Fruit fly (Drosophila melanogaster) whole organism, embryonic: Measurements from ENCODE around the gene Actn.

ENCODE experiments used
- Atf3 ChIP-seq: fragments of 200-800 bp; sonication (Bioruptor generic); optimal IDR thresholded peaks from 3 replicates; lab custom pipeline; 2016; ENCODE audit warnings: missing biosample characterization, missing genetic modification characterization
- B-H1 ChIP-seq: fragments of 200-800 bp; sonication (Bioruptor generic); IDR thresholded peaks from 3 replicates; pipeline ENCODE4 v1.3.6; 2022; ENCODE audit warnings: missing biosample characterization, missing genetic modification characterization
- CG12219 ChIP-seq: fragments of 200-800 bp; sonication (Bioruptor generic); optimal IDR thresholded peaks from 3 replicates; lab custom pipeline; 2018; ENCODE audit warnings: missing biosample characterization, mild to moderate bottlenecking, missing genetic modification characterization
- CG12299 ChIP-seq: fragments of 200-800 bp; sonication (Bioruptor generic); optimal IDR thresholded peaks from 2 replicates; lab custom pipeline; 2018; ENCODE audit warnings: missing biosample characterization, mild to moderate bottlenecking, missing genetic modification characterization
- CG14014 ChIP-seq: fragments of 200-800 bp; sonication (Bioruptor generic); IDR thresholded peaks from 2 replicates; pipeline ENCODE4 v1.3.6; 2022; ENCODE audit warnings: missing biosample characterization, missing genetic modification characterization
- CG14860 ChIP-seq: fragments of 200-800 bp; sonication (Bioruptor generic); IDR thresholded peaks from 3 replicates; pipeline ENCODE4 v1.3.6; 2022; ENCODE audit warnings: missing biosample characterization, missing genetic modification characterization; ENCODE audit not compliant: partially characterized antibody
- CG14965 ChIP-seq: fragments of 200-800 bp; sonication (Bioruptor generic); optimal IDR thresholded peaks from 2 replicates; lab custom pipeline; 2016; ENCODE audit warnings: missing biosample characterization, missing genetic modification characterization, borderline replicate concordance
- CG15696 ChIP-seq: fragments of 200-800 bp; sonication (Bioruptor generic); optimal IDR thresholded peaks from 2 replicates; lab custom pipeline; 2019; ENCODE audit warnings: missing biosample characterization, mild to moderate bottlenecking, missing genetic modification characterization, moderate library complexity
- CG16815 ChIP-seq: fragments of 200-800 bp; sonication (Bioruptor generic); optimal IDR thresholded peaks from 3 replicates; lab custom pipeline; 2017; ENCODE audit warnings: missing biosample characterization, mild to moderate bottlenecking, missing genetic modification characterization
- CG17359 ChIP-seq: fragments of 200-800 bp; sonication (Bioruptor generic); optimal IDR thresholded peaks from 3 replicates; lab custom pipeline; 2018; ENCODE audit warnings: missing biosample characterization, mild to moderate bottlenecking, missing genetic modification characterization, moderate library complexity
- CG17568 ChIP-seq: fragments of 200-800 bp; sonication (Bioruptor generic); optimal IDR thresholded peaks from 2 replicates; lab custom pipeline; 2018; ENCODE audit warnings: missing biosample characterization, mild to moderate bottlenecking, missing genetic modification characterization, moderate library complexity
- CG17829 ChIP-seq: fragments of 200-800 bp; optimal IDR thresholded peaks from 2 replicates; lab custom pipeline; 2019; ENCODE audit warnings: missing biosample characterization, mild to moderate bottlenecking, missing genetic modification characterization, moderate library complexity
- CG1832 ChIP-seq: fragments of 200-800 bp; sonication (Bioruptor generic); optimal IDR thresholded peaks from 2 replicates; lab custom pipeline; 2017; ENCODE audit warnings: missing biosample characterization, mild to moderate bottlenecking, missing genetic modification characterization, inconsistent platforms
- CG6272 ChIP-seq: fragments of 200-800 bp; sonication (Bioruptor generic); IDR thresholded peaks from 2 replicates; pipeline ENCODE4 v1.3.6; 2022; ENCODE audit warnings: missing biosample characterization, missing genetic modification characterization
- CG8478 ChIP-seq: fragments of >200 bp; optimal IDR thresholded peaks from 2 replicates; lab custom pipeline; 2018
- CG8765 ChIP-seq: fragments of 200-800 bp; sonication (Bioruptor generic); IDR thresholded peaks from 2 replicates; pipeline ENCODE4 v1.3.6; 2022; ENCODE audit warnings: missing biosample characterization, missing genetic modification characterization
- CG9876 ChIP-seq: fragments of 200-800 bp; sonication (Bioruptor generic); optimal IDR thresholded peaks from 2 replicates; lab custom pipeline; 2016; ENCODE audit warnings: missing biosample characterization, missing genetic modification characterization
- CG9932 ChIP-seq: fragments of 200-800 bp; sonication (Bioruptor generic); IDR thresholded peaks from 2 replicates; pipeline ENCODE4 v1.3.6; 2022; ENCODE audit warnings: missing biosample characterization, missing genetic modification characterization
- Dbx ChIP-seq: fragments of 200-800 bp; sonication (Bioruptor generic); IDR thresholded peaks from 3 replicates; pipeline ENCODE4 v1.3.6; 2022; ENCODE audit warnings: missing biosample characterization, missing genetic modification characterization
- Ets65A ChIP-seq: fragments of 200-800 bp; sonication (Bioruptor generic); peaks from one replicate; lab custom pipeline; 2016; ENCODE audit warnings: missing biosample characterization, missing genetic modification characterization
- MTF-1 ChIP-seq: fragments of 200-800 bp; sonication (Bioruptor generic); optimal IDR thresholded peaks from 2 replicates; lab custom pipeline; 2018; ENCODE audit warnings: missing biosample characterization, mild to moderate bottlenecking, missing genetic modification characterization, borderline replicate concordance
- Med ChIP-seq: fragments of 200-800 bp; sonication (Bioruptor generic); peaks from one replicate; lab custom pipeline; 2016; ENCODE audit warnings: missing biosample characterization, missing genetic modification characterization, mild to moderate bottlenecking, inconsistent platforms, moderate library complexity
- NfI ChIP-seq: fragments of 200-800 bp; sonication (Bioruptor generic); optimal IDR thresholded peaks from 3 replicates; lab custom pipeline; 2018; ENCODE audit warnings: missing biosample characterization, mild to moderate bottlenecking, missing genetic modification characterization, moderate library complexity
- Ravus ChIP-seq: fragments of 200-800 bp; sonication (Bioruptor generic); IDR thresholded peaks from 2 replicates; pipeline ENCODE4 v1.3.6; 2022; ENCODE audit warnings: missing biosample characterization, missing genetic modification characterization
- ab ChIP-seq: fragments of 200-800 bp; sonication (Bioruptor generic); optimal IDR thresholded peaks from 2 replicates; lab custom pipeline; 2016; ENCODE audit warnings: missing biosample characterization, missing genetic modification characterization
- abd-A ChIP-seq: fragments of 200-800 bp; sonication (Bioruptor generic); optimal IDR thresholded peaks from 3 replicates; lab custom pipeline; 2019; ENCODE audit warnings: missing biosample characterization, mild to moderate bottlenecking, missing genetic modification characterization, moderate library complexity
- al ChIP-seq: fragments of 200-800 bp; sonication (Bioruptor generic); IDR thresholded peaks from 2 replicates; pipeline ENCODE4 v1.3.6; 2022; ENCODE audit warnings: missing biosample characterization, missing genetic modification characterization
- bsh ChIP-seq, 2 experiments: fragments of 200-800 bp; sonication (Bioruptor generic); optimal IDR thresholded peaks; 2 replicates each; lab custom pipeline; 2017 to 2018; ENCODE audit warnings: mild to moderate bottlenecking in 2 of 2, missing biosample characterization in 2 of 2, missing genetic modification characterization in 2 of 2, moderate library complexity in 1 of 2
- cad ChIP-seq: fragments of >200 bp; optimal IDR thresholded peaks from 2 replicates; lab custom pipeline; 2017; ENCODE audit warnings: missing biosample characterization, missing genetic modification characterization
- cwo ChIP-seq: fragments of 200-800 bp; sonication (Bioruptor generic); optimal IDR thresholded peaks from 3 replicates; lab custom pipeline; 2017; ENCODE audit warnings: missing biosample characterization, missing genetic modification characterization, mild to moderate bottlenecking, moderate library complexity, missing genetic modification reagents
- dmrt11E ChIP-seq: fragments of 200-800 bp; sonication (Bioruptor generic); optimal IDR thresholded peaks from 3 replicates; lab custom pipeline; 2018; ENCODE audit warnings: missing biosample characterization, mild to moderate bottlenecking, missing genetic modification characterization, moderate library complexity
- dmrt99B ChIP-seq: fragments of 200-800 bp; sonication (Bioruptor generic); optimal IDR thresholded peaks from 2 replicates; lab custom pipeline; 2018; ENCODE audit warnings: missing biosample characterization, mild to moderate bottlenecking, missing genetic modification characterization, moderate library complexity
- gfzf ChIP-seq: fragments of 200-800 bp; sonication (Bioruptor generic); optimal IDR thresholded peaks from 2 replicates; lab custom pipeline; 2016; ENCODE audit warnings: missing biosample characterization, mild to moderate bottlenecking, missing genetic modification characterization, moderate library complexity
- gt ChIP-seq: fragments of 200-800 bp; sonication (Bioruptor generic); IDR thresholded peaks from 2 replicates; pipeline ENCODE4 v1.3.6; 2022; ENCODE audit warnings: missing biosample characterization, missing genetic modification characterization
- kah ChIP-seq: fragments of 200-800 bp; sonication (Bioruptor generic); optimal IDR thresholded peaks from 2 replicates; lab custom pipeline; 2018; ENCODE audit warnings: missing biosample characterization, mild to moderate bottlenecking, missing genetic modification characterization
- knrl ChIP-seq: fragments of 200-800 bp; sonication (Bioruptor generic); IDR thresholded peaks from 3 replicates; pipeline ENCODE4 v1.3.6; 2022; ENCODE audit warnings: missing biosample characterization, missing genetic modification characterization; ENCODE audit not compliant: partially characterized antibody
- lbe ChIP-seq: fragments of 200-800 bp; sonication (Bioruptor generic); optimal IDR thresholded peaks from 2 replicates; lab custom pipeline; 2016; ENCODE audit warnings: missing biosample characterization, mild to moderate bottlenecking, missing genetic modification characterization
- nerfin-2 ChIP-seq: fragments of 200-800 bp; sonication (Bioruptor generic); IDR thresholded peaks from 2 replicates; pipeline ENCODE4 v1.3.6; 2022; ENCODE audit warnings: missing biosample characterization, missing genetic modification characterization; ENCODE audit not compliant: partially characterized antibody
- oc ChIP-seq: fragments of 200-800 bp; sonication (Bioruptor generic); optimal IDR thresholded peaks from 2 replicates; lab custom pipeline; 2018; ENCODE audit warnings: missing biosample characterization, mild to moderate bottlenecking, missing genetic modification characterization, moderate library complexity
- pan ChIP-seq, 4 experiments: fragments of >200 bp in 3 of 4; fragments of 200-800 bp in 1 of 4; sonication (Bioruptor generic) in 1 of 4; optimal IDR thresholded peaks in 3 of 4; IDR thresholded peaks in 1 of 4; 2 replicates each; pipeline versions ENCODE4 v1.3.6 to Lab custom; 2017 to 2022; ENCODE audit warnings: missing biosample characterization in 2 of 4, missing genetic modification characterization in 2 of 4, mixed read lengths in 1 of 4
- pnt ChIP-seq: fragments of 200-800 bp; sonication (Bioruptor generic); optimal IDR thresholded peaks from 3 replicates; lab custom pipeline; 2016; ENCODE audit warnings: missing biosample characterization, missing genetic modification characterization
- repo ChIP-seq: fragments of 200-800 bp; sonication (Bioruptor generic); optimal IDR thresholded peaks from 2 replicates; lab custom pipeline; 2016; ENCODE audit warnings: missing biosample characterization, missing genetic modification characterization
- ro ChIP-seq: fragments of 200-800 bp; sonication (Bioruptor generic); IDR thresholded peaks from 2 replicates; pipeline ENCODE4 v1.3.6; 2022; ENCODE audit warnings: missing biosample characterization, missing genetic modification characterization
- run ChIP-seq: fragments of 200-800 bp; sonication (Bioruptor generic); optimal IDR thresholded peaks from 3 replicates; lab custom pipeline; 2018; ENCODE audit warnings: missing biosample characterization, mild to moderate bottlenecking, missing genetic modification characterization
- sim ChIP-seq: fragments of 200-800 bp; sonication (Bioruptor generic); IDR thresholded peaks from 2 replicates; pipeline ENCODE4 v1.3.6; 2022; ENCODE audit warnings: missing biosample characterization, missing genetic modification characterization
- sisA ChIP-seq: fragments of 200-800 bp; sonication (Bioruptor generic); IDR thresholded peaks from 2 replicates; pipeline ENCODE4 v1.3.6; 2022; ENCODE audit warnings: missing biosample characterization, missing genetic modification characterization
- slbo ChIP-seq: fragments of 200-800 bp; sonication (Bioruptor generic); IDR thresholded peaks from 2 replicates; pipeline ENCODE4 v1.3.6; 2022; ENCODE audit warnings: missing biosample characterization, missing genetic modification characterization
- sob ChIP-seq: fragments of 200-800 bp; sonication (Bioruptor generic); IDR thresholded peaks from 2 replicates; pipeline ENCODE4 v1.3.6; 2022; ENCODE audit warnings: missing biosample characterization, missing genetic modification characterization
- yki ChIP-seq: fragments of >200 bp; optimal IDR thresholded peaks from 3 replicates; lab custom pipeline; 2018

Gene Actn

DNA sequence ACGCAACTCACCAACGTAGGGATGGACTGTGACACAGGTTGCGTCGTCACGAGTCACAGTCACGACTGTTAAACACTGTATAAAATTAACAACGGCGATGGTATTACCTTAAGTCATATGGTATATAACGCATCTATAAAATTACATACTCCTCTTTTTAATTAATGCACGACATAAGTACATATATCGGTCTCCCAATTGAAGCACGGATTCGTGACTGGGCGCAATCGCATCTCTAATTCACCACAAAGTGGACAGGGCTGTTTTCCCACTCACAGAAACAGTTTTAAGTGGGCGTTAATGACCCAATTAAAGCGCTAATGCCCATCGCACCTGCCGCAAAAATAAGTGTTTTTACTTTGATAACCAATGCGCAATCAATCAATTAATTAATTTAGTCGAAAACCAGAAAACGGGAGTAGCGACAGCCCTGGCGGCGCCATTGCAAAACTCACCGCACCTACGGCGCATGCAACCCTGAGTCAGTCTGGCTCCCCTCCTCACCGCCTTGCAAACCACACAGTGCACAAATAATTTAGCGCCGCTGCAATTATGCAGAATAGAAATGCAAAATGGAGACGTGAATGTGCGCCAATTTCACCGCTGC lies 696 bp downstream of the Actn start, which contains the start of gene CG4313 (continued):
- TF ChIP-seq Ets65A (GFP tag; lab: Kevin White, UChicago): peak; percentile 94
- peak; percentile 87 for TF ChIP-seq CG9932 (GFP tag; lab: Robert Waterston, UW)
- no peak for TF ChIP-seq ro (GFP tag; lab: Robert Waterston, UW)
- no peak for TF ChIP-seq abd-A (tag; lab: Kevin White, UChicago)
- TF ChIP-seq lbe (GFP tag; lab: Kevin White, UChicago): peak; percentile 55
- TF ChIP-seq nerfin-2: peak; percentile 76
- peak; percentile 52 for TF ChIP-seq dmrt99B (tag; lab: Kevin White, UChicago)
- TF ChIP-seq pan (optimal IDR thresholded peaks at IDR 0.05; lab: Kevin White, UChicago): no peak
- TF ChIP-seq pan (GFP tag; optimal IDR thresholded peaks at IDR 0.05 in 1 of 2, IDR thresholded peaks at IDR 0.05 in 1 of 2): peak in 1 of 2 experiments; percentile 74
- peak; percentile 33 for TF ChIP-seq CG9876 (GFP tag; lab: Kevin White, UChicago)
- TF ChIP-seq ab: peak; percentile 52
- TF ChIP-seq CG17359 (tag; lab: Kevin White, UChicago): peak; percentile 31
- TF ChIP-seq CG15696 (tag; lab: Kevin White, UChicago): peak; percentile 72
- TF ChIP-seq CG16815 (GFP tag; lab: Kevin White, UChicago): peak; percentile 40
- no peak for TF ChIP-seq oc (tag; lab: Kevin White, UChicago)
- peak; percentile 88 for TF ChIP-seq CG14860 (GFP tag; lab: Robert Waterston, UW)
- peak; percentile 55 for TF ChIP-seq Atf3
- peak; percentile 52 for TF ChIP-seq repo (GFP tag; lab: Kevin White, UChicago)
- no peak for TF ChIP-seq sim (GFP tag; lab: Robert Waterston, UW)
- TF ChIP-seq knrl: peak; percentile 92
- TF ChIP-seq gt (GFP tag; lab: Robert Waterston, UW): 0 out of 2 replicates have a peak, but pooled peaks have one; percentile 54
- TF ChIP-seq run (tag; lab: Kevin White, UChicago): no peak
- TF ChIP-seq NfI (GFP tag; lab: Kevin White, UChicago): peak; percentile 58
- peak; percentile 49 for TF ChIP-seq CG12299
- peak; percentile 53 for TF ChIP-seq CG17568 (GFP tag; lab: Kevin White, UChicago)
- TF ChIP-seq CG17829 (tag; lab: Kevin White, UChicago): peak; percentile 66
- peak; percentile 52; the same call in 1 of the 2 replicates for TF ChIP-seq al
- peak; percentile 76 for TF ChIP-seq CG14014 (GFP tag; lab: Robert Waterston, UW)
- peak; percentile 57 for TF ChIP-seq pnt
- peak; percentile 69 for TF ChIP-seq dmrt11E
- no peak for TF ChIP-seq MTF-1 (GFP tag; lab: Kevin White, UChicago)
- peak; percentile 22 for TF ChIP-seq gfzf (GFP tag; lab: Kevin White, UChicago)
- TF ChIP-seq sob (GFP tag; lab: Robert Waterston, UW): peak; percentile 64; the same call in 1 of the 2 replicates
- TF ChIP-seq Med (GFP tag; lab: Kevin White, UChicago): peak; percentile 95
- peak; percentile 46; the same call in 1 of the 2 replicates for TF ChIP-seq CG8765 (GFP tag; lab: Robert Waterston, UW)
- TF ChIP-seq slbo: peak; percentile 79
- no peak for TF ChIP-seq CG1832 (GFP tag; lab: Kevin White, UChicago)
- no peak for TF ChIP-seq CG14965 (GFP tag; lab: Kevin White, UChicago)
- TF ChIP-seq sisA: peak; percentile 75
- TF ChIP-seq CG12219 (GFP tag; lab: Kevin White, UChicago): peak; percentile 41
- TF ChIP-seq CG6272: peak; percentile 76
- no peak for TF ChIP-seq Ravus (GFP tag; lab: Robert Waterston, UW)
- TF ChIP-seq kah (GFP tag; lab: Kevin White, UChicago): peak; percentile 43
- no peak for TF ChIP-seq cad (GFP tag; lab: Kevin White, UChicago)
- TF ChIP-seq cwo (GFP tag; lab: Kevin White, UChicago): peak; percentile 46
- TF ChIP-seq Dbx (GFP tag; lab: Robert Waterston, UW): peak; percentile 82
- peak; percentile 37; the same call in 2 of the 3 replicates for TF ChIP-seq B-H1 (GFP tag; lab: Robert Waterston, UW)
- TF ChIP-seq CG8478 (lab: Kevin White, UChicago): no peak
- no peak for TF ChIP-seq yki (lab: Kevin White, UChicago)
- peak in 1 of 2 experiments; percentile 59 for TF ChIP-seq bsh (GFP tag; optimal IDR thresholded peaks at IDR 0.05; lab: Kevin White, UChicago)
